Worm (Caenorhabditis elegans): ENCODE measurements around the gene phf-10.
A peak's percentile ranks its signal among the peaks of the same experiment; 100 is the strongest.

Gene phf-10

ce11 chrV:349054-349453 is 37.7 kb upstream of the phf-10 start, which contains the start of gene atg-9 (continued):
- TF ChIP-seq blmp-1 (tag; optimal IDR thresholded peaks at IDR 0.05) (peak; percentile 72), swsn-7 (tag; optimal IDR thresholded peaks at IDR 0.05) (peak; percentile 46), nhr-84 (tag; optimal IDR thresholded peaks at IDR 0.05) (no peak), lin-13 (GFP tag; optimal IDR thresholded peaks at IDR 0.05) (peak; percentile 80), mep-1 (tag; optimal IDR thresholded peaks at IDR 0.05) (peak; percentile 88), mdl-1 (tag; optimal IDR thresholded peaks at IDR 0.05) (peak in 1 of 2 experiments; percentile 98), nhr-20 (tag; optimal IDR thresholded peaks at IDR 0.05) (peak; percentile 78), snpc-4 (tag; optimal IDR thresholded peaks at IDR 0.05) (peak; percentile 44), vab-15 (tag; optimal IDR thresholded peaks at IDR 0.05) (peak; percentile 69), alr-1 (tag; optimal IDR thresholded peaks at IDR 0.05; ENCODE audit: borderline replicate concordance) (no peak), nhr-28 (tag; optimal IDR thresholded peaks at IDR 0.05) (no peak), egl-27 (tag; optimal IDR thresholded peaks at IDR 0.05) (no peak), isw-1 (GFP tag; IDR thresholded peaks at IDR 0.05) (peak; percentile 31; the same call in 1 of the 2 replicates), nhr-90 (tag; optimal IDR thresholded peaks at IDR 0.05; ENCODE audit: poor library complexity) (peak; percentile 68), pax-3 (tag; optimal IDR thresholded peaks at IDR 0.05) (no peak), ceh-63 (GFP tag; optimal IDR thresholded peaks at IDR 0.05) (no peak), sptf-1 (tag; optimal IDR thresholded peaks at IDR 0.05) (no peak), efl-1 (optimal IDR thresholded peaks at IDR 0.05) (peak; percentile 65 to 71), efl-1 (GFP tag; optimal IDR thresholded peaks at IDR 0.05 in 1 of 2) (peak; percentile 68 to 96), ama-1 (optimal IDR thresholded peaks at IDR 0.05) (peak; percentile 67), skn-1 (tag; optimal IDR thresholded peaks at IDR 0.05) (peak; percentile 81), nhr-11 (tag; optimal IDR thresholded peaks at IDR 0.05) (no peak), tbx-2 (tag; optimal IDR thresholded peaks at IDR 0.05) (peak; percentile 43), nhr-19 (GFP tag; conservative IDR thresholded peaks at IDR 0.05) (peak; percentile 75), elt-3 (tag; optimal IDR thresholded peaks at IDR 0.05) (peak in 3 of 6 experiments; percentile 47 to 70 (median 64)), lin-39 (tag; optimal IDR thresholded peaks at IDR 0.05) (no peak), grh-1 (GFP tag; IDR thresholded peaks at IDR 0.05) (peak; percentile 88), nhr-71 (tag; optimal IDR thresholded peaks at IDR 0.05) (peak; percentile 78), Y116A8C.19 (tag; optimal IDR thresholded peaks at IDR 0.05; ENCODE audit: borderline replicate concordance) (no peak), nhr-237 (tag; optimal IDR thresholded peaks at IDR 0.05) (peak; percentile 9), ces-1 (GFP tag; optimal IDR thresholded peaks at IDR 0.05) (no peak), fos-1 (tag; optimal IDR thresholded peaks at IDR 0.05) (no peak), tlp-1 (tag; optimal IDR thresholded peaks at IDR 0.05) (no peak), lir-3 (tag; optimal IDR thresholded peaks at IDR 0.05; ENCODE audit: poor library complexity) (no peak), xbp-1 (tag; optimal IDR thresholded peaks at IDR 0.05) (peak; percentile 40), jun-1 (tag; optimal IDR thresholded peaks at IDR 0.05) (no peak), mab-9 (GFP tag; IDR thresholded peaks at IDR 0.05) (0 out of 2 replicates have a peak, but pooled peaks have one; percentile 16), irx-1 (tag; optimal IDR thresholded peaks at IDR 0.05) (no peak), ztf-4 (tag; optimal IDR thresholded peaks at IDR 0.05) (peak; percentile 32), fkh-8 (tag; optimal IDR thresholded peaks at IDR 0.05) (peak; percentile 68), hpl-2 (GFP tag; optimal IDR thresholded peaks at IDR 0.05) (no peak), nhr-76 (tag; optimal IDR thresholded peaks at IDR 0.05) (no peak), aha-1 (tag; optimal IDR thresholded peaks at IDR 0.05) (no peak), C16A3.4 (tag; optimal IDR thresholded peaks at IDR 0.05) (peak; percentile 88), rnt-1 (tag; optimal IDR thresholded peaks at IDR 0.05) (peak; percentile 61), unc-62 (GFP tag; optimal IDR thresholded peaks at IDR 0.05) (no peak), nhr-47 (tag; optimal IDR thresholded peaks at IDR 0.05) (peak; percentile 63), ets-5 (GFP tag; IDR thresholded peaks at IDR 0.05) (no peak), sox-4 (tag; optimal IDR thresholded peaks at IDR 0.05) (no peak), C34B4.2 (tag; optimal IDR thresholded peaks at IDR 0.05) (no peak), hlh-4 (tag; optimal IDR thresholded peaks at IDR 0.05) (no peak), lin-14 (GFP tag; optimal IDR thresholded peaks at IDR 0.05) (peak; percentile 97), ztf-11 (tag; optimal IDR thresholded peaks at IDR 0.05) (peak in 1 of 2 experiments; percentile 32), fkh-4 (tag; optimal IDR thresholded peaks at IDR 0.05; ENCODE audit: borderline replicate concordance) (no peak)

Data from whole organism, L1 larva.